Worm (Caenorhabditis elegans): ENCODE measurements around the gene cpf-2.
A peak's percentile ranks its signal among the peaks of the same experiment; 100 is the strongest.

DNA sequence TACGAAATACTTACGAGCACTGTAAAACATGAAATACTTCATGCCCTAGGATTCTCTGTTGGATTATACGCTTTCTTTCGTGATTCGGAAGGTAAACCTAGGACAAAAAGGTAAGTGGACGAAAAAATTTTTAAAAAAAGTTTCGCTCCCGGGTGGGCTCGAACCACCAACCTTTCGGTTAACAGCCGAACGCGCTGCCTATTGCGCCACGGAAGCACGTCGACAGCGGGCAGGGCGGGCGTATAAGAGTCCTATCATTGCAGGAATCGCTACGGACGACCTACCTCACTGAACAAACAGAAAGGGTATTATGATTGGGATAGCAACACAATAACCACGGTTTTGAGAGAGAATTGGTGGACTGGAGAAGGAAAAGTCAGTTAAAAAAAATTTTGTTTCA, 43.7 kb downstream of the cpf-2 start:
- TF ChIP-seq nhr-237 (tag; optimal IDR thresholded peaks at IDR 0.05) (no peak), drap-1 (GFP tag; optimal IDR thresholded peaks at IDR 0.05) (peak; percentile 60), elt-3 (tag; optimal IDR thresholded peaks at IDR 0.05) (no peak), unc-62 (GFP tag; optimal IDR thresholded peaks at IDR 0.05) (no peak), mep-1 (tag; optimal IDR thresholded peaks at IDR 0.05) (no peak), ztf-11 (tag; optimal IDR thresholded peaks at IDR 0.05) (no peak), lsy-2 (tag; optimal IDR thresholded peaks at IDR 0.05) (no peak)
